Worm (Caenorhabditis elegans) whole organism, L4/young adult: Measurements from ENCODE around the gene his-16.
"Not testable (repeated sequence)": the region's sequence is repeated elsewhere in the genome, so short reads cannot be mapped to it uniquely, and the experiment has no call there.

Source experiments
- dao-5 ChIP-seq: sonication (generic microtip); optimal IDR thresholded peaks from 2 replicates; lab custom pipeline; 2016; ENCODE audit warnings: missing genotype, missing genetic modification characterization, moderate library complexity, missing compliant biosample characterization
- him-1 ChIP-seq: sonication (generic microtip); optimal IDR thresholded peaks from 2 replicates; lab custom pipeline; 2016; ENCODE audit warnings: missing genotype, missing genetic modification reagents, missing genetic modification characterization, missing compliant biosample characterization

DNA sequence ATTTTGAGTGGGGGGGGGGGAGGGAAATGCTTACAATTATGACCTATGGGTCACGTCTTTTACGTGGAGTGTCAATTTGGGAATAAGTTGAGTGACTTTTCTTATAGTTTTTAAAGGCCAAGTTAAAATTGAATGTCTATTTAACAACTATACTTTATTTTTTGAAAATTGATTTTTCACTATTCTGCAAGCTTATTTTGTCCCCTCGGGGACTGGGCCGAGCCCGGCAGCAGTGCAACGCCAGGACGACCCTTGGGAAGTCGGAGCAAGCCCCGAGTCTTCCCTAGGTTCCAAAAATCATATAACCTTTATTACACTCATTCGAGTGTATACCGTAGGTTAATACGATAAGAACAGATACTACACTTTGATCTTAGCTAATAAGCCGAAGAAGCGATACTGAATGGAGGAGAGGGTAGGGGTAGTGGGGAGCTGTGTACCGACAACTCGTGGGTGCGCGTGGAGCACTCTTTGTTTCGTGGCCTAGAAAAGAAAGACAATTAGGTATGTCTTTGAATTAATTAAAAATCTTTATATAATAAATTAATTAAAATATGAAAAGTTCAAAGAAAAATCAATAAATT lies 17.9 kb upstream of the his-16 start, which contains the start of gene ins-37:
- not testable (repeated sequence) for TF ChIP-seq dao-5, him-1 (tag; lab: Kevin White, UChicago)
